Fruit fly (Drosophila melanogaster): ENCODE data around the gene rdx.
A peak's percentile ranks its signal among the peaks of the same experiment; 100 is the strongest.

Gene rdx

DNA sequence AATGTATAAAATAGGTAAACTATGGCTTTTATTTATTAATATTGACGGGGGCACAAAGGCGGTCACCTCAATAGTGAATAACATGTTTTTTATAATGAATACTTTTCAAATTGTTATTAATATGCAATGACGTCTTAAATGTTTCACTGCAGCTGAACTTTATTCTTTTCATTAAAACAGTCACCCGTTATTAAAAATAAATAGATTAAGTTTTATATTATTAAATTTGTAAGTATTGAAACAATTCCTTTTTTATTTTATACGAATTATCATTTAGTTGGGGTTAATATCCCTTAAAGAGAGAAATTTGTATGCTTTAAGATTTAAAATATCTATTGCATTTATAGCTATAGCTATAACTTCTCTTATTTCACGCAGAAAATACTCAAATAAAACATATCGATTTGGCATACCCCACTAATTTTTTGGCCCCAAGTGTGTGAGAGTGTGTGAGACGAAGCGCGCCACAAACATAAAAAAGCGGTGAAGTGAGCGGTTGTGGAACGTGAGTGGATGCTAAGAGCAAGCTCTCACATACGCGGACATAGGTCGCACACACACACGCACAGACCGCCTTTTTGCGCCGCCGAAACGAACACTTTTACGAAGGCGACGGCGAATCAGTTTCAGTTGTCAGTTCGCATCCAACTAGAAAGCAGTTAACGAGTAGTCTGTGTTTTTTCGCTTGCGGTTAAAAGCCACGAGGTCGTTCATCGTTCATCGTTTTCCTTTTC lies 24.6 kb upstream of the rdx start, which contains the start of gene foxo (continued):
- TF ChIP-seq pb (GFP tag; optimal IDR thresholded peaks at IDR 0.05) (no peak), Xbp1 (GFP tag; optimal IDR thresholded peaks at IDR 0.05) (peak; percentile 77), cas (GFP tag; IDR thresholded peaks at IDR 0.05) (no peak), CG12391 (tag; optimal IDR thresholded peaks at IDR 0.05) (peak; percentile 87), CG17361 (GFP tag; IDR thresholded peaks at IDR 0.05) (peak; percentile 96), CG2875 (GFP tag; optimal IDR thresholded peaks at IDR 0.05) (peak; percentile 69), Six4 (GFP tag; optimal IDR thresholded peaks at IDR 0.05) (peak; percentile 71), CG12299 (tag; optimal IDR thresholded peaks at IDR 0.05) (peak; percentile 77), pfk (GFP tag; optimal IDR thresholded peaks at IDR 0.05) (peak; percentile 58), amos (GFP tag; IDR thresholded peaks at IDR 0.05; ENCODE audit: partially characterized antibody) (no peak; the same call in 1 of the 2 replicates), wor (GFP tag; IDR thresholded peaks at IDR 0.05) (0 out of 2 replicates have a peak, but pooled peaks have one; percentile 14), CG33213 (GFP tag; optimal IDR thresholded peaks at IDR 0.05) (no peak), Rfx (GFP tag; IDR thresholded peaks at IDR 0.05) (peak; percentile 57), so (GFP tag; IDR thresholded peaks at IDR 0.05) (peak; percentile 46; the same call in 1 of the 3 replicates), sima (GFP tag; optimal IDR thresholded peaks at IDR 0.05) (no peak), btn (GFP tag; optimal IDR thresholded peaks at IDR 0.05) (no peak), tna (GFP tag; IDR thresholded peaks at IDR 0.05; ENCODE audit: partially characterized antibody) (peak; percentile 34; the same call in 1 of the 2 replicates), gsb-n (tag; optimal IDR thresholded peaks at IDR 0.05) (peak; percentile 68), CG10543 (GFP tag; optimal IDR thresholded peaks at IDR 0.05) (peak; percentile 35), gfzf (GFP tag; optimal IDR thresholded peaks at IDR 0.05) (no peak), z (GFP tag; IDR thresholded peaks at IDR 0.05) (no peak; the same call in 2 of the 3 replicates), CG30020 (tag; optimal IDR thresholded peaks at IDR 0.05) (peak; percentile 58), Hmx (GFP tag; optimal IDR thresholded peaks at IDR 0.05) (no peak), tap (tag; optimal IDR thresholded peaks at IDR 0.05) (peak; percentile 79), CG1832 (GFP tag; optimal IDR thresholded peaks at IDR 0.05) (no peak), repo (GFP tag; optimal IDR thresholded peaks at IDR 0.05) (no peak), trem (tag; optimal IDR thresholded peaks at IDR 0.05) (peak; percentile 60), CkIIα-i1 (GFP tag; IDR thresholded peaks at IDR 0.05) (no peak), CG18764 (GFP tag; optimal IDR thresholded peaks at IDR 0.05) (peak; percentile 15), CG32772 (GFP tag; IDR thresholded peaks at IDR 0.05) (no peak), maf-S (GFP tag; optimal IDR thresholded peaks at IDR 0.05) (no peak), CG10321 (GFP tag; IDR thresholded peaks at IDR 0.05) (no peak), gcm2 (GFP tag; optimal IDR thresholded peaks at IDR 0.05) (no peak), Fer3 (tag; optimal IDR thresholded peaks at IDR 0.05) (peak; percentile 83), CG2678 (tag; optimal IDR thresholded peaks at IDR 0.05) (peak; percentile 96), CG4617 (GFP tag; optimal IDR thresholded peaks at IDR 0.05; ENCODE audit: borderline replicate concordance) (no peak), jumu (GFP tag; optimal IDR thresholded peaks at IDR 0.05) (no peak), NC2β (GFP tag; optimal IDR thresholded peaks at IDR 0.05) (no peak), CG3163 (GFP tag; optimal IDR thresholded peaks at IDR 0.05) (peak; percentile 83), danr (GFP tag; IDR thresholded peaks at IDR 0.05) (no peak), NC2α (GFP tag; optimal IDR thresholded peaks at IDR 0.05) (no peak), Usf (GFP tag; optimal IDR thresholded peaks at IDR 0.05) (peak; percentile 64), ham (GFP tag; IDR thresholded peaks at IDR 0.05) (no peak), odd (GFP tag; optimal IDR thresholded peaks at IDR 0.05) (peak; percentile 91), CG6654 (GFP tag; optimal IDR thresholded peaks at IDR 0.05) (peak; percentile 64), CG4707 (GFP tag; optimal IDR thresholded peaks at IDR 0.05) (peak; percentile 7), CG4730 (GFP tag; IDR thresholded peaks at IDR 0.05) (no peak; the same call in 1 of the 2 replicates), CG8944 (GFP tag; optimal IDR thresholded peaks at IDR 0.05) (no peak), ase (GFP tag; IDR thresholded peaks at IDR 0.05) (0 out of 3 replicates have a peak, but pooled peaks have one; percentile 24), grau (tag; optimal IDR thresholded peaks at IDR 0.05) (peak; percentile 92)

Measured in whole organism, embryonic.